Fruit fly (Drosophila melanogaster) whole organism, embryonic: Measurements from ENCODE around the gene Vha16-2.

ENCODE experiments used
- Awh ChIP-seq: fragments of 200-800 bp; sonication (Bioruptor generic); IDR thresholded peaks from 2 replicates; pipeline ENCODE4, ENCODE4 v1.3.6; 2022; ENCODE audit warnings: missing biosample characterization, missing genetic modification characterization
- CG11504 ChIP-seq: fragments of 200-800 bp; sonication (Bioruptor generic); optimal IDR thresholded peaks from 3 replicates; lab custom pipeline; 2019; ENCODE audit warnings: missing biosample characterization, mild to moderate bottlenecking, missing genetic modification characterization, moderate library complexity
- CG12104 ChIP-seq: fragments of 200-800 bp; sonication (Bioruptor generic); optimal IDR thresholded peaks from 3 replicates; lab custom pipeline; 2016; ENCODE audit warnings: missing biosample characterization, missing genetic modification characterization
- CG12391 ChIP-seq: fragments of 200-800 bp; sonication (Bioruptor generic); optimal IDR thresholded peaks from 3 replicates; lab custom pipeline; 2018; ENCODE audit warnings: missing biosample characterization, mild to moderate bottlenecking, missing genetic modification characterization, moderate library complexity
- CG12659 ChIP-seq: fragments of 200-800 bp; sonication (Bioruptor generic); optimal IDR thresholded peaks from 3 replicates; lab custom pipeline; 2017; ENCODE audit warnings: mild to moderate bottlenecking, missing biosample characterization, missing genetic modification reagents, missing genetic modification characterization
- CG13624 ChIP-seq: fragments of 200-800 bp; sonication (Bioruptor generic); optimal IDR thresholded peaks from 2 replicates; lab custom pipeline; 2016; ENCODE audit warnings: missing biosample characterization, missing genetic modification characterization
- CG14014 ChIP-seq: fragments of 200-800 bp; sonication (Bioruptor generic); IDR thresholded peaks from 2 replicates; pipeline ENCODE4 v1.3.6; 2022; ENCODE audit warnings: missing biosample characterization, missing genetic modification characterization
- CG14441 ChIP-seq: fragments of 200-800 bp; sonication (Bioruptor generic); IDR thresholded peaks from 2 replicates; pipeline ENCODE4 v1.3.6; 2022; ENCODE audit warnings: missing biosample characterization, missing genetic modification characterization
- CG15073 ChIP-seq: fragments of 200-800 bp; sonication (Bioruptor generic); optimal IDR thresholded peaks from 2 replicates; lab custom pipeline; 2016; ENCODE audit warnings: missing biosample characterization, missing genetic modification characterization
- CG1529 ChIP-seq: fragments of 200-800 bp; sonication (Bioruptor generic); optimal IDR thresholded peaks from 3 replicates; lab custom pipeline; 2018; ENCODE audit warnings: missing biosample characterization, missing genetic modification characterization
- CG17359 ChIP-seq: fragments of 200-800 bp; sonication (Bioruptor generic); optimal IDR thresholded peaks from 3 replicates; lab custom pipeline; 2018; ENCODE audit warnings: missing biosample characterization, mild to moderate bottlenecking, missing genetic modification characterization, moderate library complexity
- CG17385 ChIP-seq: fragments of 200-800 bp; sonication (Bioruptor generic); optimal IDR thresholded peaks from 3 replicates; lab custom pipeline; 2018; ENCODE audit warnings: missing biosample characterization, mild to moderate bottlenecking, missing genetic modification characterization
- CG17568 ChIP-seq: fragments of 200-800 bp; sonication (Bioruptor generic); optimal IDR thresholded peaks from 2 replicates; lab custom pipeline; 2018; ENCODE audit warnings: missing biosample characterization, mild to moderate bottlenecking, missing genetic modification characterization, moderate library complexity
- CG17829 ChIP-seq: fragments of 200-800 bp; optimal IDR thresholded peaks from 2 replicates; lab custom pipeline; 2019; ENCODE audit warnings: missing biosample characterization, mild to moderate bottlenecking, missing genetic modification characterization, moderate library complexity
- CG30403 ChIP-seq: fragments of 200-800 bp; sonication (Bioruptor generic); optimal IDR thresholded peaks from 3 replicates; lab custom pipeline; 2016; ENCODE audit warnings: missing biosample characterization, missing genetic modification characterization
- CG34376 ChIP-seq: fragments of 200-800 bp; sonication (Bioruptor generic); optimal IDR thresholded peaks from 2 replicates; lab custom pipeline; 2018; ENCODE audit warnings: missing biosample characterization, mild to moderate bottlenecking, missing genetic modification characterization
- CG4282 ChIP-seq: fragments of 200-800 bp; sonication (Bioruptor generic); optimal IDR thresholded peaks from 2 replicates; lab custom pipeline; 2016; ENCODE audit warnings: missing biosample characterization, missing genetic modification characterization
- CG4424 ChIP-seq: fragments of 200-800 bp; sonication (Bioruptor generic); optimal IDR thresholded peaks from 3 replicates; lab custom pipeline; 2016; ENCODE audit warnings: missing biosample characterization, missing genetic modification characterization
- CG6175 ChIP-seq: fragments of 200-800 bp; sonication (Bioruptor generic); IDR thresholded peaks from 3 replicates; pipeline ENCODE4 v1.3.6; 2022; ENCODE audit warnings: missing biosample characterization, missing genetic modification characterization
- CG6272 ChIP-seq: fragments of 200-800 bp; sonication (Bioruptor generic); IDR thresholded peaks from 2 replicates; pipeline ENCODE4 v1.3.6; 2022; ENCODE audit warnings: missing biosample characterization, missing genetic modification characterization
- CG7556 ChIP-seq: fragments of 200-800 bp; sonication (Bioruptor generic); optimal IDR thresholded peaks from 2 replicates; lab custom pipeline; 2017; ENCODE audit warnings: missing biosample characterization, mild to moderate bottlenecking, missing genetic modification characterization
- CG8478 ChIP-seq: fragments of >200 bp; optimal IDR thresholded peaks from 2 replicates; lab custom pipeline; 2018
- CG8924 ChIP-seq: fragments of 200-800 bp; optimal IDR thresholded peaks from 3 replicates; lab custom pipeline; 2019; ENCODE audit warnings: missing biosample characterization, mild to moderate bottlenecking, missing genetic modification characterization, moderate library complexity
- CTCF ChIP-seq: fragments of 200-800 bp; sonication (Bioruptor generic); optimal IDR thresholded peaks from 2 replicates; lab custom pipeline; 2017; ENCODE audit warnings: missing biosample characterization, mild to moderate bottlenecking, missing genetic modification characterization, moderate library complexity
- Dp ChIP-seq: fragments of 200-800 bp; sonication (Bioruptor generic); optimal IDR thresholded peaks from 2 replicates; lab custom pipeline; 2018; ENCODE audit warnings: missing biosample characterization, mild to moderate bottlenecking, missing genetic modification characterization, moderate library complexity
- Elba2 ChIP-seq: fragments of 200-800 bp; sonication (Bioruptor generic); optimal IDR thresholded peaks from 3 replicates; lab custom pipeline; 2016; ENCODE audit warnings: missing biosample characterization, missing genetic modification characterization
- Fer2 ChIP-seq: fragments of 200-800 bp; sonication (Bioruptor generic); optimal IDR thresholded peaks from 2 replicates; lab custom pipeline; 2018; ENCODE audit warnings: missing biosample characterization, mild to moderate bottlenecking, missing genetic modification characterization, moderate library complexity
- HLH4C ChIP-seq: fragments of 200-800 bp; sonication (Bioruptor generic); IDR thresholded peaks from 3 replicates; pipeline ENCODE4 v1.3.6; 2022; ENCODE audit warnings: missing biosample characterization, missing genetic modification characterization; ENCODE audit not compliant: partially characterized antibody
- HLH54F ChIP-seq: fragments of 200-800 bp; sonication (Bioruptor generic); optimal IDR thresholded peaks from 3 replicates; lab custom pipeline; 2016; ENCODE audit warnings: missing biosample characterization, missing genetic modification characterization
- HmgZ ChIP-seq: fragments of 200-800 bp; sonication (Bioruptor generic); optimal IDR thresholded peaks from 2 replicates; lab custom pipeline; 2018; ENCODE audit warnings: missing biosample characterization, mild to moderate bottlenecking, missing genetic modification characterization
- Hr51 ChIP-seq, 2 experiments: fragments of 200-800 bp; sonication (Bioruptor generic); optimal IDR thresholded peaks; 2 replicates in 1 of 2; 3 replicates in 1 of 2; lab custom pipeline; 2016 to 2018; ENCODE audit warnings: missing biosample characterization in 2 of 2, missing genetic modification characterization in 2 of 2, mild to moderate bottlenecking in 1 of 2, moderate library complexity in 1 of 2
- NC2β ChIP-seq: fragments of 200-800 bp; sonication (Bioruptor generic); optimal IDR thresholded peaks from 2 replicates; lab custom pipeline; 2016; ENCODE audit warnings: missing biosample characterization, missing genetic modification characterization
- NK7.1 ChIP-seq: fragments of 200-800 bp; sonication (Bioruptor generic); optimal IDR thresholded peaks from 3 replicates; lab custom pipeline; 2016; ENCODE audit warnings: missing biosample characterization, missing genetic modification characterization
- NfI ChIP-seq: fragments of 200-800 bp; sonication (Bioruptor generic); optimal IDR thresholded peaks from 3 replicates; lab custom pipeline; 2018; ENCODE audit warnings: missing biosample characterization, mild to moderate bottlenecking, missing genetic modification characterization, moderate library complexity
- PHDP ChIP-seq: fragments of 200-800 bp; sonication (Bioruptor generic); optimal IDR thresholded peaks from 3 replicates; lab custom pipeline; 2018; ENCODE audit warnings: missing biosample characterization, mild to moderate bottlenecking, missing genetic modification characterization, moderate library complexity
- YL-1 ChIP-seq: fragments of 200-800 bp; sonication (Bioruptor generic); optimal IDR thresholded peaks from 3 replicates; lab custom pipeline; 2017; ENCODE audit warnings: missing biosample characterization, mild to moderate bottlenecking, missing genetic modification characterization
- ab ChIP-seq: fragments of 200-800 bp; sonication (Bioruptor generic); optimal IDR thresholded peaks from 2 replicates; lab custom pipeline; 2016; ENCODE audit warnings: missing biosample characterization, missing genetic modification characterization
- ash1 ChIP-seq: fragments of 200-800 bp; sonication (Bioruptor generic); optimal IDR thresholded peaks from 2 replicates; lab custom pipeline; 2018; ENCODE audit warnings: missing biosample characterization, mild to moderate bottlenecking, missing genetic modification characterization
- crc ChIP-seq: fragments of 200-800 bp; sonication (Bioruptor generic); optimal IDR thresholded peaks from 2 replicates; lab custom pipeline; 2016; ENCODE audit warnings: missing biosample characterization, missing genetic modification characterization
- crol ChIP-seq: fragments of 200-800 bp; sonication (Bioruptor generic); IDR thresholded peaks from 2 replicates; pipeline ENCODE4 v1.3.6; 2022; ENCODE audit warnings: missing biosample characterization, missing genetic modification characterization
- dan ChIP-seq: fragments of 200-800 bp; sonication (Bioruptor generic); IDR thresholded peaks from 2 replicates; pipeline ENCODE4 v1.3.6; 2022; ENCODE audit warnings: missing biosample characterization, missing genetic modification characterization
- dimm ChIP-seq: fragments of 200-800 bp; sonication (Bioruptor generic); IDR thresholded peaks from 2 replicates; pipeline ENCODE4 v1.3.6; 2022; ENCODE audit warnings: missing biosample characterization, missing genetic modification characterization
- fu2 ChIP-seq: fragments of 200-800 bp; sonication (Bioruptor generic); optimal IDR thresholded peaks from 2 replicates; lab custom pipeline; 2016; ENCODE audit warnings: missing biosample characterization, missing genetic modification characterization
- gem ChIP-seq: fragments of 200-800 bp; sonication (Bioruptor generic); optimal IDR thresholded peaks from 2 replicates; lab custom pipeline; 2019; ENCODE audit warnings: missing biosample characterization, mild to moderate bottlenecking, missing genetic modification characterization, moderate library complexity
- gfzf ChIP-seq: fragments of 200-800 bp; sonication (Bioruptor generic); optimal IDR thresholded peaks from 2 replicates; lab custom pipeline; 2016; ENCODE audit warnings: missing biosample characterization, mild to moderate bottlenecking, missing genetic modification characterization, moderate library complexity
- ind ChIP-seq: fragments of 200-800 bp; sonication (Bioruptor generic); optimal IDR thresholded peaks from 3 replicates; lab custom pipeline; 2016; ENCODE audit warnings: missing biosample characterization, missing genetic modification characterization
- knrl ChIP-seq: fragments of 200-800 bp; sonication (Bioruptor generic); IDR thresholded peaks from 3 replicates; pipeline ENCODE4 v1.3.6; 2022; ENCODE audit warnings: missing biosample characterization, missing genetic modification characterization; ENCODE audit not compliant: partially characterized antibody
- nmo ChIP-seq: fragments of 200-800 bp; sonication (Bioruptor generic); optimal IDR thresholded peaks from 2 replicates; lab custom pipeline; 2018; ENCODE audit warnings: missing biosample characterization, mild to moderate bottlenecking, missing genetic modification characterization, moderate library complexity
- run ChIP-seq: fragments of 200-800 bp; sonication (Bioruptor generic); optimal IDR thresholded peaks from 3 replicates; lab custom pipeline; 2018; ENCODE audit warnings: missing biosample characterization, mild to moderate bottlenecking, missing genetic modification characterization
- sqz ChIP-seq: fragments of 200-800 bp; sonication (Bioruptor generic); optimal IDR thresholded peaks from 3 replicates; lab custom pipeline; 2018; ENCODE audit warnings: missing biosample characterization, mild to moderate bottlenecking, missing genetic modification characterization
- ttk ChIP-seq: fragments of 200-800 bp; sonication (Bioruptor generic); IDR thresholded peaks from 2 replicates; pipeline ENCODE4 v2.1.2; 2022; ENCODE audit warnings: missing biosample characterization, missing genetic modification characterization

Vha16-2 gene

dm6 chr3L:11443474-11444080, 31.2 kb upstream of the Vha16-2 start (continued):
- no peak for TF ChIP-seq Fer2 (tag; lab: Kevin White, UChicago)
- TF ChIP-seq Hr51 (GFP tag; optimal IDR thresholded peaks at IDR 0.05; lab: Kevin White, UChicago): peak in 1 of 2 experiments; percentile 57
- TF ChIP-seq ind (GFP tag; lab: Kevin White, UChicago): no peak
- TF ChIP-seq CG17568: no peak
- TF ChIP-seq CG7556: peak; percentile 20
- TF ChIP-seq Awh: no peak
- TF ChIP-seq gfzf (GFP tag; lab: Kevin White, UChicago): no peak
- no peak for TF ChIP-seq knrl (GFP tag; lab: Robert Waterston, UW)
- TF ChIP-seq nmo: peak; percentile 44
- peak; percentile 62 for TF ChIP-seq CG11504 (tag; lab: Kevin White, UChicago)
- TF ChIP-seq CG30403 (GFP tag; lab: Kevin White, UChicago): no peak
- TF ChIP-seq dan: no peak
- no peak for TF ChIP-seq sqz (GFP tag; lab: Kevin White, UChicago)
- peak; percentile 71 for TF ChIP-seq gem (tag; lab: Kevin White, UChicago)
- 0 out of 3 replicates have a peak, but pooled peaks have one; percentile 48 for TF ChIP-seq CG6175 (GFP tag; lab: Robert Waterston, UW)
- TF ChIP-seq ab (GFP tag; lab: Kevin White, UChicago): no peak
- TF ChIP-seq CG17829: peak; percentile 33
- TF ChIP-seq NfI (GFP tag; lab: Kevin White, UChicago): peak; percentile 5
- TF ChIP-seq CG14014: 0 out of 2 replicates have a peak, but pooled peaks have one; percentile 12
- TF ChIP-seq Elba2 (GFP tag; lab: Kevin White, UChicago): no peak
- no peak for TF ChIP-seq dimm (GFP tag; lab: Robert Waterston, UW)
- TF ChIP-seq Dp (GFP tag; lab: Kevin White, UChicago): no peak
- no peak for TF ChIP-seq CG1529 (GFP tag; lab: Kevin White, UChicago)
- TF ChIP-seq ttk: no peak
- TF ChIP-seq PHDP (tag; lab: Kevin White, UChicago): peak; percentile 30
- TF ChIP-seq crc (GFP tag; lab: Kevin White, UChicago): no peak
- no peak for TF ChIP-seq NC2β (GFP tag; lab: Kevin White, UChicago)
- TF ChIP-seq fu2 (GFP tag; lab: Kevin White, UChicago): no peak
- TF ChIP-seq CG6272 (GFP tag; lab: Robert Waterston, UW): no peak
- peak; percentile 48; the same call in 1 of the 2 replicates for TF ChIP-seq crol (GFP tag; lab: Robert Waterston, UW)
- peak; percentile 2 for TF ChIP-seq CG17385
- TF ChIP-seq CG12659 (GFP tag; lab: Kevin White, UChicago): no peak
- TF ChIP-seq HLH54F: no peak
- TF ChIP-seq CG4282 (GFP tag; lab: Kevin White, UChicago): no peak
- TF ChIP-seq HmgZ (tag; lab: Kevin White, UChicago): no peak
- TF ChIP-seq YL-1 (GFP tag; lab: Kevin White, UChicago): no peak
- no peak for TF ChIP-seq CG8478 (lab: Kevin White, UChicago)
- no peak for TF ChIP-seq CG14441 (GFP tag; lab: Robert Waterston, UW)
- no peak for TF ChIP-seq CG15073 (GFP tag; lab: Kevin White, UChicago)
- no peak for TF ChIP-seq HLH4C (GFP tag; lab: Robert Waterston, UW)
- TF ChIP-seq CG12104: no peak
- TF ChIP-seq CG34376 (GFP tag; lab: Kevin White, UChicago): no peak
- TF ChIP-seq CG13624 (GFP tag; lab: Kevin White, UChicago): no peak
- no peak for TF ChIP-seq run
- TF ChIP-seq NK7.1 (GFP tag; lab: Kevin White, UChicago): no peak
- TF ChIP-seq CG8924 (tag; lab: Kevin White, UChicago): peak; percentile 42
- peak; percentile 48 for TF ChIP-seq CG12391 (tag; lab: Kevin White, UChicago)
- TF ChIP-seq CG4424 (GFP tag; lab: Kevin White, UChicago): no peak
- no peak for TF ChIP-seq CG17359 (tag; lab: Kevin White, UChicago)
- no peak for TF ChIP-seq CTCF (GFP tag; lab: Kevin White, UChicago)
- TF ChIP-seq ash1: no peak
